Fruit fly (Drosophila melanogaster) whole organism, adult: Measurements from ENCODE around the gene CG14817.
A peak's percentile ranks its signal among the peaks of the same experiment; 100 is the strongest.

Experiments
- CG11617 ChIP-seq: fragments of 200-800 bp; sonication (Bioruptor generic); optimal IDR thresholded peaks from 2 replicates; lab custom pipeline; 2017; ENCODE audit warnings: mild to moderate bottlenecking, missing biosample characterization, missing genetic modification reagents, missing genetic modification characterization
- CG12768 ChIP-seq: fragments of 200-800 bp; sonication (Bioruptor generic); optimal IDR thresholded peaks from 2 replicates; lab custom pipeline; 2017; ENCODE audit warnings: missing biosample characterization, missing genetic modification characterization, mild to moderate bottlenecking, moderate library complexity, missing genetic modification reagents
- CG14711 ChIP-seq: fragments of 200-800 bp; sonication (Bioruptor generic); optimal IDR thresholded peaks from 2 replicates; lab custom pipeline; 2018; ENCODE audit warnings: missing biosample characterization, mild to moderate bottlenecking, missing genetic modification characterization, moderate library complexity
- CG1620 ChIP-seq: fragments of 200-800 bp; sonication (Bioruptor generic); optimal IDR thresholded peaks from 2 replicates; lab custom pipeline; 2016; ENCODE audit warnings: missing biosample characterization, missing genetic modification characterization
- CG5204 ChIP-seq: fragments of 200-800 bp; sonication (Bioruptor generic); optimal IDR thresholded peaks from 2 replicates; lab custom pipeline; 2016; ENCODE audit warnings: missing biosample characterization, missing genetic modification characterization
- CG7101 ChIP-seq: fragments of 200-800 bp; sonication (Bioruptor generic); optimal IDR thresholded peaks from 2 replicates; lab custom pipeline; 2018; ENCODE audit warnings: missing biosample characterization, mild to moderate bottlenecking, missing genetic modification characterization, moderate library complexity
- Clk ChIP-seq: fragments of 200-800 bp; sonication (Bioruptor generic); optimal IDR thresholded peaks from 2 replicates; lab custom pipeline; 2017; ENCODE audit warnings: missing biosample characterization, missing genetic modification characterization
- Hr96 ChIP-seq: fragments of 200-800 bp; sonication (Bioruptor generic); optimal IDR thresholded peaks from 2 replicates; lab custom pipeline; 2016; ENCODE audit warnings: missing biosample characterization, missing genetic modification characterization
- bab1 ChIP-seq: fragments of 200-800 bp; sonication (Bioruptor generic); optimal IDR thresholded peaks from 3 replicates; lab custom pipeline; 2019; ENCODE audit warnings: missing biosample characterization, mild to moderate bottlenecking, missing genetic modification characterization, moderate library complexity
- cnc ChIP-seq, 2 experiments: fragments of >200 bp; optimal IDR thresholded peaks; 2 replicates each; lab custom pipeline; 2017
- kay ChIP-seq: fragments of 200-800 bp; sonication (Bioruptor generic); peaks from one replicate; lab custom pipeline; 2016; ENCODE audit warnings: missing biosample characterization, missing genetic modification characterization, borderline replicate concordance
- pad ChIP-seq: fragments of 200-800 bp; sonication (Bioruptor generic); optimal IDR thresholded peaks from 3 replicates; lab custom pipeline; 2017; ENCODE audit warnings: missing biosample characterization, missing genetic modification characterization, mild to moderate bottlenecking, moderate library complexity, missing genetic modification reagents
- tj ChIP-seq: fragments of 200-800 bp; sonication (Bioruptor generic); optimal IDR thresholded peaks from 3 replicates; lab custom pipeline; 2017; ENCODE audit warnings: missing biosample characterization, mild to moderate bottlenecking, missing genetic modification characterization, moderate library complexity

- peak; percentile 94 for TF ChIP-seq CG14711 (tag; lab: Kevin White, UChicago)
- no peak for TF ChIP-seq cnc (optimal IDR thresholded peaks at IDR 0.05; lab: Kevin White, UChicago)
- TF ChIP-seq CG7101 (tag; lab: Kevin White, UChicago): no peak
- no peak for TF ChIP-seq tj (GFP tag; lab: Kevin White, UChicago)
- TF ChIP-seq Clk (GFP tag; lab: Kevin White, UChicago): no peak
- no peak for TF ChIP-seq CG5204
- no peak for TF ChIP-seq Hr96 (GFP tag; lab: Kevin White, UChicago)
- TF ChIP-seq CG1620 (GFP tag; lab: Kevin White, UChicago): no peak
- TF ChIP-seq pad (GFP tag; lab: Kevin White, UChicago): no peak
- TF ChIP-seq CG12768: no peak
- TF ChIP-seq kay (GFP tag; lab: Kevin White, UChicago): no peak
- TF ChIP-seq CG11617: no peak
- no peak for TF ChIP-seq bab1
These were observed 22.5 kb upstream of the CG14817 start for dm6 chrX:1899445-1900085.
